Worm (Caenorhabditis elegans) whole organism, early embryonic: ENCODE results near the gene ftt-2.

Source experiments
- aly-1 ChIP-seq: sonication (generic microtip); optimal IDR thresholded peaks from 2 replicates; lab custom pipeline; 2016; ENCODE audit warnings: missing genetic modification characterization, missing compliant biosample characterization
- ama-1 ChIP-seq: fragments of 150-350 bp; optimal IDR thresholded peaks from 2 replicates; lab custom pipeline; 2014
- ceh-13 ChIP-seq: fragments of 200-800 bp; sonication (Bioruptor generic); optimal IDR thresholded peaks from 2 replicates; lab custom pipeline; 2018; ENCODE audit warnings: mild to moderate bottlenecking, missing genetic modification characterization, missing compliant biosample characterization
- ets-7 ChIP-seq: sonication (generic microtip); optimal IDR thresholded peaks from 2 replicates; lab custom pipeline; 2016; ENCODE audit warnings: missing genotype, missing genetic modification characterization, missing compliant biosample characterization
- flt-1 ChIP-seq: fragments of 200-800 bp; sonication (Bioruptor generic); IDR thresholded peaks from 2 replicates; pipeline ENCODE4 v1.3.6; 2022; ENCODE audit warnings: missing genetic modification characterization, missing compliant biosample characterization
- hmbx-1 ChIP-seq: sonication (generic microtip); optimal IDR thresholded peaks from 2 replicates; lab custom pipeline; 2016; ENCODE audit warnings: mild to moderate bottlenecking, missing genetic modification characterization, missing compliant biosample characterization
- sea-1 ChIP-seq: fragments of 200-800 bp; sonication (Bioruptor generic); conservative IDR thresholded peaks from 2 replicates; pipeline ENCODE4 v1.3.6; 2022; ENCODE audit warnings: missing genetic modification characterization, missing compliant biosample characterization
- tbx-11 ChIP-seq: fragments of 200-800 bp; sonication (Bioruptor generic); IDR thresholded peaks from 2 replicates; pipeline ENCODE4 v1.3.6; 2022; ENCODE audit warnings: missing genetic modification characterization, missing compliant biosample characterization
- tbx-37 ChIP-seq: fragments of 200-800 bp; sonication (Bioruptor generic); conservative IDR thresholded peaks from 2 replicates; pipeline ENCODE4 v1.3.6; 2022; ENCODE audit warnings: missing genetic modification reagents, missing genetic modification characterization, missing compliant biosample characterization

DNA sequence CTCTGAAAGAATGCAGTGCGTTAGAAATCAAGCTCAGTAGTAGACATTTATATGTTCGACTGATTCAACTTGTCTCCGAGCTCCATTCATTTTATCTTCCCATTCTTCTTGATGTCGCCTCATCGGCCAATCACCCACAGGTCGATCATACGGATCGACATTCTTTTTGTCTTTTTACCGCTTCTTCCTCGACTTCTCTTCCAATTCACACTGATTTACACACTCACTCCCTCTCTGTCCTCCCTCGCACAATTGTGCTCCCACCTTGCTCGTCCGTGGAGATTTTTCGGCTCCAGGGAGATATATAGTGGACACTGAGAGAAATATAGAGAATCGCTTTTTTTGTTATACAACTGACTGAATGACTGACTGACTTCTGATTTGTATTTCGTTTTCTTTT lies 31.1 kb downstream of the ftt-2 start:
- TF ChIP-seq hmbx-1 (tag; lab: Kevin White, UChicago), result no peak
- TF ChIP-seq tbx-37 (GFP tag; lab: Robert Waterston, UW), result no peak
- TF ChIP-seq ama-1 (lab: Kevin White, UChicago), result no peak
- no peak for TF ChIP-seq ceh-13 (GFP tag; lab: Kevin White, UChicago)
- no peak for TF ChIP-seq sea-1 (GFP tag; lab: Robert Waterston, UW)
- TF ChIP-seq ets-7 (tag; lab: Kevin White, UChicago), result no peak
- no peak for TF ChIP-seq flt-1
- no peak for TF ChIP-seq tbx-11 (GFP tag; lab: Robert Waterston, UW)
- no peak for TF ChIP-seq aly-1 (tag; lab: Kevin White, UChicago)
